Worm (Caenorhabditis elegans): ENCODE data around the gene F37C4.5.

DNA sequence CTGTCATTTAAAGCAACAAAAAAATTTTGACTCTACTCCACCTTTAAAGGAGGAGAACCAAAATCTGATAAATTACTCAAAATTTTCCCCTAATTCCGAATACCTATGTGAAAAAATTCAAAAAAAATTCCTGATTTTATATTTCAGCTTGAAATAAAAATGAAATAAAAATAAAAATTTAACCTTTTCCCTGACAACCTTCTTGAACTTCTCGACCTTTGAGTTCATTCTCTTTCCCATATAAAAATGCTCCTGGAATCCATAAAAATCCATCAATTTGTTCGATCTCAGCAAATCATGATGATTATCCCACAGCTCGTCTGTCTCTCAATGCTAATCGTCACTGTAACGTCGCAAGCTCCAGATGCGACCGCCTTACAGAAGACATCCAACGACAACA, 29.3 kb upstream of the F37C4.5 start, which contains the start of gene F56D6.6:
- TF ChIP-seq snpc-4 (tag; optimal IDR thresholded peaks at IDR 0.05) (no peak), nhr-76 (tag; optimal IDR thresholded peaks at IDR 0.05) (no peak), mdl-1 (tag; optimal IDR thresholded peaks at IDR 0.05) (no peak)

Measured in whole organism, L3 larva.